Fruit fly (Drosophila melanogaster): ENCODE results near the gene CG6184.

Gene CG6184

DNA sequence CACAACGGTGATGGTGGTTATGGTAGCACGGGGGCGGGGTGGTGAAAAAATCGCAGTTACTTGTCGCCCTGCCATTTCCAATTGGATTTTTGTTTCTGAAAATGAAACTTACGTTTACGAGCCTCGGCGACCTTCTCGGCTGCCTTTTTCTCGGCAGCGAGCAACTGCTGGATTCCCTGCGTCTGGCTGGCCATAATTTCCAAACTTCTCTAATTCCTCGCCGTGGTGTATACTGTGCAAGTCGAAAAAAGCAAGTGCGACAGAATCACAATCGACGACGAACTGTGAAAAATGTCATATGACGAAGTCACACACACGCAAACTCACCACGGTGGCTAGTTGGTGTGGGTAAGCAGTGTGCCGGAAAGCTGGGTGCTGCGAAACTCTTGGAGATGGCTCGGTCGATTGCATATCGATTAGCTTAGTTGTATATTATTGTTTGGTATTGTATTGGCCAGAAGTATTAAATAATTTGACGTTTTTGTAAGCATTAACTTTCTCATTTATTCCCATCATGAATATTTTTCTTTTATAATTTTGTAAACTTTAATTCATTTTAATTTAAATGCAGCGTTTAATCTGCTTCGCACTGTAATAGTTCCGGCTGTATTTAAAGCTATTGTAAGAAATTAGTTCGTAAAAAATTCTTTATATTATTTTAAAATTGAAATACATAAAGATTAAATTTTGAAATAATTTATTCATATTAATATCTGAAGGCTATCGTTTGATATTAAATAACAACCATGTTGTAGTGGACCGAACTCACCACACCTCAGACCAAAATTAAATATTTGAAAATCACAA lies 13.4 kb downstream of the CG6184 start, which contains the start of gene Vha13:
Vha13 (minus strand) TSS at position 293 of the 807 bp plus-strand sequence.
- TF ChIP-seq kay (GFP tag; ENCODE audit: borderline replicate concordance) (no peak), ovo (GFP tag; optimal IDR thresholded peaks at IDR 0.05) (peak; percentile 82), CG12768 (GFP tag; optimal IDR thresholded peaks at IDR 0.05) (peak; percentile 67), Hr96 (GFP tag; optimal IDR thresholded peaks at IDR 0.05) (peak; percentile 15), CG1620 (GFP tag; optimal IDR thresholded peaks at IDR 0.05) (peak; percentile 54), Clk (GFP tag; optimal IDR thresholded peaks at IDR 0.05) (no peak), CG33017 (tag; optimal IDR thresholded peaks at IDR 0.05) (peak; percentile 50), cic (GFP tag; optimal IDR thresholded peaks at IDR 0.05) (peak; percentile 52), CG7045 (GFP tag; optimal IDR thresholded peaks at IDR 0.05) (no peak), Mnt (GFP tag; optimal IDR thresholded peaks at IDR 0.05) (peak; percentile 73), cnc (optimal IDR thresholded peaks at IDR 0.05) (no peak), Crg-1 (GFP tag; optimal IDR thresholded peaks at IDR 0.05) (peak; percentile 69), bab1 (GFP tag; optimal IDR thresholded peaks at IDR 0.05) (peak; percentile 87), CG14711 (tag; optimal IDR thresholded peaks at IDR 0.05) (peak; percentile 48), toe (GFP tag; optimal IDR thresholded peaks at IDR 0.05) (peak; percentile 54), tj (GFP tag; optimal IDR thresholded peaks at IDR 0.05) (peak; percentile 69), pad (GFP tag; optimal IDR thresholded peaks at IDR 0.05) (peak; percentile 78), CG7101 (tag; optimal IDR thresholded peaks at IDR 0.05) (peak; percentile 22), CG5204 (GFP tag; optimal IDR thresholded peaks at IDR 0.05) (peak; percentile 27), CG11617 (GFP tag; optimal IDR thresholded peaks at IDR 0.05) (peak; percentile 17)

DNA sequence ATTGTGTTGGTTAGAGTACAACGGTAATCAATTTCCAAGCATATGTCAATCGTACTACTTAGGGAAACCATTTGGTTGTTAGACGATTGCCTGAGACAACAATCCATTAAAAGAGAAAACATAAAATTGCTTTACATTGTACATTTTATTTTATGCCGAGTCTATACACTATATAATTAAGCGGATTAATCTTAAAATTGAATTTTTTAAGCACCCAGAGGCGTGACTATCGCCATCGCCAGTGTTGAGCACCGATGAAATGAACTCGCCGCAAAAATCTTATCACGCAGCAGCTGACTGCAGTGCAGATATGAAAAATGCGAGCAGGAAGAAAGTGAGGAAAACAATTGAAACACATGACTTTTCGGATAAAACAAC lies 14.8 kb downstream of the CG6184 start:
- TF ChIP-seq Mnt (GFP tag; optimal IDR thresholded peaks at IDR 0.05) (peak; percentile 22), kay (GFP tag; ENCODE audit: borderline replicate concordance) (no peak), pad (GFP tag; optimal IDR thresholded peaks at IDR 0.05) (peak; percentile 24), bab1 (GFP tag; optimal IDR thresholded peaks at IDR 0.05) (peak; percentile 18), Clk (GFP tag; optimal IDR thresholded peaks at IDR 0.05) (no peak), CG7045 (GFP tag; optimal IDR thresholded peaks at IDR 0.05) (no peak), toe (GFP tag; optimal IDR thresholded peaks at IDR 0.05) (no peak), Crg-1 (GFP tag; optimal IDR thresholded peaks at IDR 0.05) (peak; percentile 44), Hr96 (GFP tag; optimal IDR thresholded peaks at IDR 0.05) (no peak), tj (GFP tag; optimal IDR thresholded peaks at IDR 0.05) (no peak), cnc (optimal IDR thresholded peaks at IDR 0.05) (no peak), CG33017 (tag; optimal IDR thresholded peaks at IDR 0.05) (no peak), CG7101 (tag; optimal IDR thresholded peaks at IDR 0.05) (peak; percentile 41), ovo (GFP tag; optimal IDR thresholded peaks at IDR 0.05) (no peak), CG14711 (tag; optimal IDR thresholded peaks at IDR 0.05) (no peak), cic (GFP tag; optimal IDR thresholded peaks at IDR 0.05) (no peak), CG12768 (GFP tag; optimal IDR thresholded peaks at IDR 0.05) (no peak), CG5204 (GFP tag; optimal IDR thresholded peaks at IDR 0.05) (no peak), CG11617 (GFP tag; optimal IDR thresholded peaks at IDR 0.05) (no peak), CG1620 (GFP tag; optimal IDR thresholded peaks at IDR 0.05) (peak; percentile 15)

DNA sequence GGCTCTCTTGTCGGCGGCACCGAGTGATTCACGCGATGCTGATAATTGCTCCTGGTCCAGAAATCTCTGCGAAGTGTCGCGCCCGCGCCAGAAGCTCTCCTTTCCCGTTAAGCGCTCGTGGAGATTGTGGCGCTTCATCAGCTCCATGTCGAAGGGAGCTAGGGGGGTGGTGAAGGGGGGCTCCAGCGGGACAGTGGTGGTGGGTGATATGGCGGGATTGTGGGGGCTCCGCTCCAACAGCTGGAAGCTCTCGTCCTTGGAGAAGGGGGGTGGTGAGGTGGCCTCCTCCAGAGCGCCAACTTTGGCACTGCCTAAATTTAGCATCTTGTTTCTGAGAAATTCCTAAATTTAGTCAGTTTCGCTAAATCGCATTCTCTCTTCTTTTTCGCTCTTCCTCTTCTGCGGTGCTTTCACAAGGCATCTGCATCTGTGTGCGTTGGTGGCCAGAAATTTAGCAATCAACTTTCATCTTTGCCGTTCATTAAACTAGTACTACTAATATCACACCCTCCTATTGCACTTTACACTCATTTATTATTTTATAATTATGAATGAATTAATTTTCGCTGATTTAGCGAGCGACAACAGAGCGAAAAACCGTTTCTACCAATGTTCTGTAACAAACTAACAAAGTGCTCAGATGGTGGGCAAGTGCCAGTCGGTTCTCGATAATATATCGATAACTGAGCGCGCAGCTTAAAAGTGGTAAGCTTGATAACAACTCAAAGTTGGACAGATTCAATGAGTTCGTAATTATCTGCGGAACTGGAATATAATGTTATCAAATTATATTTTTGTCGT lies 15.4 kb downstream of the CG6184 start, which contains the start of gene subdued:
subdued (minus strand) TSS at position 631 of the 801 bp plus-strand sequence.
- TF ChIP-seq Hr96 (GFP tag; optimal IDR thresholded peaks at IDR 0.05) (peak; percentile 18), ovo (GFP tag; optimal IDR thresholded peaks at IDR 0.05) (no peak), CG12768 (GFP tag; optimal IDR thresholded peaks at IDR 0.05) (peak; percentile 43)

DNA sequence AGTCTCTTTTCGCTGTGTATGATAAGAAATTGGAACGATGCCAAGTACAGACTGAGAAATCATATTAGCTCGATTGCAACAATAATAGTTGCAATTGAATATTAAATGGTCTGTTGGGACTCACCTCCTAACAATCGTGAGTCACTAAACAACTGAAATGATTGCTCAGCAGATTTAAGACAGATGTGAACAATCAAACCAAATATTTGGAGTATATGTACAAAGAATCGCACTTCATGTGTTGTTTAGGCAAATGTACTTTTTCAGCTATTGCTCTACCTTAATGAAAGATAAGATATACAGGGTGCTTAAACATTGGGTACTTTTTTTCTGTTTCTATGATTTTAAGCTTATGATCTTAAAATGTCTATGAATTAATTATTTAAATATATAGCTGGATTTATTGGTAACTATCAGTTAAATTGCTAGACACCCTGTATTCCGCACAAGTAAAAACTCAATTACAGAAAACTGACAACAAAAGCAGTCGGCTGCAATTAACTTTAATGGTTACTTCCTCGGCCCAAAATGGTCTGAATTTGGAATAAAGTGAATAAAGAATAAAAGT lies 16.1 kb downstream of the CG6184 start:
- TF ChIP-seq kay (GFP tag; ENCODE audit: borderline replicate concordance) = no peak
- TF ChIP-seq pad (GFP tag; optimal IDR thresholded peaks at IDR 0.05) = peak; percentile 37
- peak; percentile 85 for TF ChIP-seq CG11617 (GFP tag; optimal IDR thresholded peaks at IDR 0.05)
- peak; percentile 54 for TF ChIP-seq tj (GFP tag; optimal IDR thresholded peaks at IDR 0.05)
- peak; percentile 73 for TF ChIP-seq Clk (GFP tag; optimal IDR thresholded peaks at IDR 0.05)
- TF ChIP-seq CG5204 (GFP tag; optimal IDR thresholded peaks at IDR 0.05) = peak; percentile 83
- TF ChIP-seq Crg-1 (GFP tag; optimal IDR thresholded peaks at IDR 0.05) = peak; percentile 24
- TF ChIP-seq CG33017 (tag; optimal IDR thresholded peaks at IDR 0.05) = peak; percentile 96
- TF ChIP-seq CG12768 (GFP tag; optimal IDR thresholded peaks at IDR 0.05) = peak; percentile 90
- TF ChIP-seq bab1 (GFP tag; optimal IDR thresholded peaks at IDR 0.05) = peak; percentile 92
- peak; percentile 95 for TF ChIP-seq CG7101 (tag; optimal IDR thresholded peaks at IDR 0.05)
- peak; percentile 76 for TF ChIP-seq CG1620 (GFP tag; optimal IDR thresholded peaks at IDR 0.05)
- peak; percentile 9 for TF ChIP-seq Mnt (GFP tag; optimal IDR thresholded peaks at IDR 0.05)
- peak; percentile 37 for TF ChIP-seq cic (GFP tag; optimal IDR thresholded peaks at IDR 0.05)
- TF ChIP-seq Hr96 (GFP tag; optimal IDR thresholded peaks at IDR 0.05) = peak; percentile 40
- TF ChIP-seq CG14711 (tag; optimal IDR thresholded peaks at IDR 0.05) = peak; percentile 94
- no peak for TF ChIP-seq cnc (optimal IDR thresholded peaks at IDR 0.05)
- TF ChIP-seq toe (GFP tag; optimal IDR thresholded peaks at IDR 0.05) = peak; percentile 67
- TF ChIP-seq CG7045 (GFP tag; optimal IDR thresholded peaks at IDR 0.05) = peak; percentile 88
- TF ChIP-seq ovo (GFP tag; optimal IDR thresholded peaks at IDR 0.05) = no peak

DNA sequence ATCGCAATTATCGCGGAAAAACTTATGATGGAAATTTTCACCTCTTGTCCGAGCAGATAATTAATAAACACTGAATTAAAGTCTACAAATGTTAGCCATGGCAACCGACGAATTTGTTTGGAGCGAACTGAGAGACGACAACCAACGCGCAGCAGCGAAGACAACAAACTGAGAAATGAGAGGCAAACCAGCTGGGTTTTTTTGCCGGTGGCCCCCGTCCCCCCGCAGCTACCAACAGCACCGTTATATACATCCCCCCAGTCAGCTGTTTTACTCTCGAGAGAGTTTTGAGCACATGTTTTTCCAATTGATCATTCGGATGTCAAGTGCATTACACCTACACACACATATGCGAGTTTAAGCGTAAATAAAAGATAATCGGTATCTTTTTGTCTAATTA lies 16.6 kb downstream of the CG6184 start:
- TF ChIP-seq kay (GFP tag; ENCODE audit: borderline replicate concordance) (no peak), Mnt (GFP tag; optimal IDR thresholded peaks at IDR 0.05) (peak; percentile 98), pad (GFP tag; optimal IDR thresholded peaks at IDR 0.05) (peak; percentile 85), cic (GFP tag; optimal IDR thresholded peaks at IDR 0.05) (peak; percentile 91), bab1 (GFP tag; optimal IDR thresholded peaks at IDR 0.05) (peak; percentile 32), toe (GFP tag; optimal IDR thresholded peaks at IDR 0.05) (peak; percentile 9), ovo (GFP tag; optimal IDR thresholded peaks at IDR 0.05) (peak; percentile 100), CG12768 (GFP tag; optimal IDR thresholded peaks at IDR 0.05) (peak; percentile 9), CG7045 (GFP tag; optimal IDR thresholded peaks at IDR 0.05) (no peak), Hr96 (GFP tag; optimal IDR thresholded peaks at IDR 0.05) (no peak)

Measured in whole organism, adult.